Worm (Caenorhabditis elegans) whole organism, early embryonic: ENCODE measurements around the gene tag-131.

Experiments used
- B0310.2 ChIP-seq: sonication (generic microtip); optimal IDR thresholded peaks from 2 replicates; lab custom pipeline; 2016; ENCODE audit warnings: mild to moderate bottlenecking, missing genetic modification characterization, missing compliant biosample characterization
- F13C5.2 ChIP-seq: sonication (generic microtip); optimal IDR thresholded peaks from 2 replicates; lab custom pipeline; 2017; ENCODE audit warnings: mild to moderate bottlenecking, missing genetic modification characterization, inconsistent platforms, missing compliant biosample characterization
- aly-1 ChIP-seq: sonication (generic microtip); optimal IDR thresholded peaks from 2 replicates; lab custom pipeline; 2016; ENCODE audit warnings: missing genetic modification characterization, missing compliant biosample characterization
- ama-1 ChIP-seq: fragments of 150-350 bp; optimal IDR thresholded peaks from 2 replicates; lab custom pipeline; 2014
- ceh-13 ChIP-seq: fragments of 200-800 bp; sonication (Bioruptor generic); optimal IDR thresholded peaks from 2 replicates; lab custom pipeline; 2018; ENCODE audit warnings: mild to moderate bottlenecking, missing genetic modification characterization, missing compliant biosample characterization
- ceh-36 ChIP-seq: sonication (generic microtip); optimal IDR thresholded peaks from 2 replicates; lab custom pipeline; 2016; ENCODE audit warnings: missing genetic modification characterization, inconsistent platforms, missing compliant biosample characterization
- ets-7 ChIP-seq: sonication (generic microtip); optimal IDR thresholded peaks from 2 replicates; lab custom pipeline; 2016; ENCODE audit warnings: missing genotype, missing genetic modification characterization, missing compliant biosample characterization
- flt-1 ChIP-seq: fragments of 200-800 bp; sonication (Bioruptor generic); IDR thresholded peaks from 2 replicates; pipeline ENCODE4 v1.3.6; 2022; ENCODE audit warnings: missing genetic modification characterization, missing compliant biosample characterization
- hmbx-1 ChIP-seq: sonication (generic microtip); optimal IDR thresholded peaks from 2 replicates; lab custom pipeline; 2016; ENCODE audit warnings: mild to moderate bottlenecking, missing genetic modification characterization, missing compliant biosample characterization
- hmg-4 ChIP-seq: fragments of 200-800 bp; sonication (Bioruptor generic); optimal IDR thresholded peaks from 2 replicates; lab custom pipeline; 2018; ENCODE audit warnings: mild to moderate bottlenecking, missing genetic modification characterization, missing compliant biosample characterization
- hnd-1 ChIP-seq: sonication (generic microtip); optimal IDR thresholded peaks from 2 replicates; lab custom pipeline; 2016; ENCODE audit warnings: missing genetic modification characterization, missing compliant biosample characterization
- pes-1 ChIP-seq: fragments of 200-800 bp; sonication (Bioruptor generic); IDR thresholded peaks from 2 replicates; pipeline ENCODE4 v1.3.6; 2022; ENCODE audit warnings: missing genetic modification reagents, missing genetic modification characterization, missing compliant biosample characterization
- scrt-1 ChIP-seq: fragments of 200-800 bp; sonication (Bioruptor generic); IDR thresholded peaks from 2 replicates; pipeline ENCODE4 v1.3.6; 2022; ENCODE audit warnings: missing genetic modification characterization, missing compliant biosample characterization
- sea-1 ChIP-seq: fragments of 200-800 bp; sonication (Bioruptor generic); conservative IDR thresholded peaks from 2 replicates; pipeline ENCODE4 v1.3.6; 2022; ENCODE audit warnings: missing genetic modification characterization, missing compliant biosample characterization
- tbx-11 ChIP-seq: fragments of 200-800 bp; sonication (Bioruptor generic); IDR thresholded peaks from 2 replicates; pipeline ENCODE4 v1.3.6; 2022; ENCODE audit warnings: missing genetic modification characterization, missing compliant biosample characterization
- tbx-37 ChIP-seq: fragments of 200-800 bp; sonication (Bioruptor generic); conservative IDR thresholded peaks from 2 replicates; pipeline ENCODE4 v1.3.6; 2022; ENCODE audit warnings: missing genetic modification reagents, missing genetic modification characterization, missing compliant biosample characterization
- tra-4 ChIP-seq: sonication (generic microtip); optimal IDR thresholded peaks from 2 replicates; lab custom pipeline; 2017; ENCODE audit warnings: missing genetic modification characterization, missing compliant biosample characterization

The tag-131 gene

DNA sequence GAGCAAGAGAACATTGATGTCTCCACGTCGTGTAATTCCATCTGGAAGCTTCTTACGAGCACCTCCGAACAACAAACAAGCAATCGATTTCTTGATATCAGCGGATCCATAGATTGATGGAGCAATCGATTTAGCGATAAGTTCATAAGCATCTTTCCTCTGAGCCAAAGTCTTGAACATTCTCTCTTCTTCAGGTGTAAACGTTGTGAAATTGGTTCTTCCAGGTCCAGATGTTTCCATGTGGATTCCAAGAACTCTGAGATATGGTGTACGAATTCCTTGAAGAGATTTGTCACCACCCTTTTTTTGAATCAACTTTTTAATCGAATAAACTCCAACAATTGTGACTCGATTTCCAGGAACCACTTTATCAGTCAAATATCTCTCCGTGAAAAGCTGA lies 27.6 kb upstream of the tag-131 start:
- TF ChIP-seq hmbx-1 (tag; lab: Kevin White, UChicago) (no peak), tbx-37 (no peak), sea-1 (GFP tag; lab: Robert Waterston, UW) (no peak), flt-1 (GFP tag; lab: Robert Waterston, UW) (no peak), ets-7 (no peak), tbx-11 (GFP tag; lab: Robert Waterston, UW) (no peak), B0310.2 (tag; lab: Kevin White, UChicago) (no peak), scrt-1 (GFP tag; lab: Robert Waterston, UW) (no peak), tra-4 (no peak), ceh-36 (tag; lab: Kevin White, UChicago) (no peak), F13C5.2 (tag; lab: Kevin White, UChicago) (no peak), pes-1 (GFP tag; lab: Robert Waterston, UW) (no peak), aly-1 (tag; lab: Kevin White, UChicago) (no peak), ceh-13 (no peak), hnd-1 (tag; lab: Kevin White, UChicago) (no peak), hmg-4 (no peak), ama-1 (lab: Kevin White, UChicago) (no peak)

- TF ChIP-seq tbx-37: no peak
- no peak for TF ChIP-seq tbx-11 (GFP tag; lab: Robert Waterston, UW)
- TF ChIP-seq aly-1 (tag; lab: Kevin White, UChicago): no peak
- no peak for TF ChIP-seq ceh-36 (tag; lab: Kevin White, UChicago)
- no peak for TF ChIP-seq F13C5.2 (tag; lab: Kevin White, UChicago)
Observed at ce11 chrIII:4291216-4291691, 26.2 kb upstream of the tag-131 start, which contains the start of gene mcm-5. Gene mcm-5 (minus strand): TSS chrIII:4291266.

DNA sequence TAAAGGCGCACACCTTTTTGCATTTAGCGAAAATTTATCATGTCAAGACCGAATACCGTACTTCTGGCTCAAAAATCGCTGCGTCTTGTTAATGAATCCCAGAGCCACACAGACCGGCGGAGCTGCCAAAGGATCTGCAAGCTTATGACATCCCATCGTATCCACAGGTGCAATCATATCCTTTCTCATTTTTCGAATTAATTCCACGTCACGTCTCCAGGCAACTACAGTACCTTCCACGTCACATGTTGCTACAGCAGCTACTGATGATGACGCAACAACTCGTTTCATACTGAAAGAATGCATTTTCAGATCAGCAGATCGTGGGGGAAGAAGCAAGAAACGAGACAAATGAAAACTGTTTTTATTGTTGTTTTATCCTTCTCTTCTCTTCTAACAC lies 24.4 kb upstream of the tag-131 start, which contains the start of gene R10E4.6:
Gene R10E4.6 (plus strand): TSS at position 301 of the 400 bp plus-strand sequence.
- no peak for TF ChIP-seq ceh-36 (tag; lab: Kevin White, UChicago)
- TF ChIP-seq flt-1 (GFP tag; lab: Robert Waterston, UW): no peak
- TF ChIP-seq ets-7: no peak
- no peak for TF ChIP-seq B0310.2 (tag; lab: Kevin White, UChicago)

DNA sequence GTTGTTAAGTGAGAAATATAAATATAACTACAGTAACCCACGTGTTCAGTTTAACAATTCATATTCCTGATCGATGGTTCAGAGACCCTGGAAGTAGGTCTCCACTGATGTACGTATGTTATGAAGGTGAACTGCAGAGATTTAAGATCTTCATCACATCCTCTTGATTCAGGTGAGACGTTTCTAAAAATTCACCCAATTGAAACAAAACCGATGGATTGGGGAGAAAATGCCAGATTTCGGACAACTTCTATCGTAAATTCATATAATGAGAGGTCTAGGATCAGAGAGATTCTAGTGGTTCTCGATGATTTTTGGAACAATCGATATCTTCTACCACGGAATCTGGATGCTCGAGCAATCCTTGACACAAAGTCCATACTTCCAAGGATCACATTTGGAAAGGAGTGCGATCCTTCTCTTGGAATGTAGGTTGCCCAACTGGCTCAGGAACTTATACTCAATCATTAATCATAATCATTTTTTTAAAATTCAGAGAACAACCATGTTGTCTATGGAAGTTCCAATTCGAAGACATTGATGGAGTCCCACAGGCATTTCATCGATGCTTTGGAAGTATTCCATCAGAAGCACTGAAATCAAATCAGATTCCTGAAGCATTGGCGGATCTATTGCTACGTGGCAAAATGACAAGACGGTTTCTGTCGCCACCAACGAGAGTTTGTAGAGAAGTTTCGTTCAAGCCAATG lies 23.2 kb upstream of the tag-131 start, which contains the start of the genes nth-1 and R10E4.7:
Gene nth-1 (minus strand): TSS at position 101 of the 710 bp plus-strand sequence.
Gene R10E4.7 (plus strand): TSS at position 660 of the 710 bp plus-strand sequence.
- TF ChIP-seq hnd-1 (tag; lab: Kevin White, UChicago) (no peak), ceh-13 (no peak), sea-1 (GFP tag; lab: Robert Waterston, UW) (no peak), ets-7 (no peak), F13C5.2 (tag; lab: Kevin White, UChicago) (no peak), tbx-37 (no peak), hmg-4 (no peak), B0310.2 (tag; lab: Kevin White, UChicago) (no peak), aly-1 (tag; lab: Kevin White, UChicago) (no peak), flt-1 (GFP tag; lab: Robert Waterston, UW) (no peak), tra-4 (no peak), pes-1 (GFP tag; lab: Robert Waterston, UW) (no peak), scrt-1 (GFP tag; lab: Robert Waterston, UW) (no peak), tbx-11 (GFP tag; lab: Robert Waterston, UW) (no peak), ama-1 (lab: Kevin White, UChicago) (no peak), hmbx-1 (tag; lab: Kevin White, UChicago) (no peak)

DNA sequence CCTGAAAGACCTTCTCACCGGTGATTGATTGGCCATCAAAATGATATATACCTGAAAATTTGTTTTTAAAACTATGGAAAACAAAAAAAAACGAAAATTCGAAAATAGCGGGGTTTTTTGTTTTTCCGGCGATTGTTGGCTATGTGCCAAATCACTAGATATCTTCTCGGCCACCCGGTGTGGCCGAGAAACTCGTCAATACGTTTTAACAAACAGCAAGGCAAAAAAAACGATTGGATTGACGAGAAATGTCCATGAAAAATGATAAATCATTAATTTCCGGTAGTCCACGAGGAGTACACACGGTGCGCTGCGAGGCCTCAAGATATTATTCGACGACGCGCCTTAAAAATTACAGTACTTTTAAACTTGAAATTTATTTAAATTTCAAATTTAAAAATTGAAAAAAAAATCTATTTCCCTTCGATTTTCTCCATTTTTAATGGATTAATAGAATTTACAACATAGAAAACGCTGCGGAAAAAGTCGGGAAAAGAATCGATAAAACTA lies 16.5 kb upstream of the tag-131 start, which contains the start of gene R10E4.11:
Gene R10E4.11 (minus strand): TSS at position 51 of the 510 bp plus-strand sequence.
- TF ChIP-seq ets-7 (no peak), hmbx-1 (tag; lab: Kevin White, UChicago) (no peak), flt-1 (GFP tag; lab: Robert Waterston, UW) (no peak), ceh-13 (no peak), aly-1 (tag; lab: Kevin White, UChicago) (no peak), B0310.2 (tag; lab: Kevin White, UChicago) (no peak), F13C5.2 (tag; lab: Kevin White, UChicago) (no peak), tbx-37 (no peak), ceh-36 (tag; lab: Kevin White, UChicago) (no peak), hmg-4 (no peak), ama-1 (lab: Kevin White, UChicago) (no peak), tra-4 (no peak)

DNA sequence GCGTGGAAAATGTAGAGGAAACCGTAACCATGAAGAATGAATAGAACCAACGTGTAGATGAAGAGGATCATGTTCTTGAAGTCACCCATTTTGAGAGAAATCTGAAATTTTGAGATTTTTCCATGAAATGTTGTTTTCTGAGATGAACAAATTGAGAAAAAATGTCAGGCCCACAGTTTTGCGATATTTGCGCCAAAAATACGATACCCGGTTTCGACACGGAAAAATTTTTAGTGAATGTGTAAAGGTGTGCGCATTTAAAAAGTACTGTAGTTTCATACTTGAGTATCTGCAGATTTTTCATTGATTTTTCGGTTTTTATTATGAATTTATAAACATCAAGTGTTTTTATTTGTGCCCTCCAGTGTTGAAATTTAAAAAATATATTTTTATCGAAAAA lies 15.2 kb upstream of the tag-131 start, which contains the start of gene R10E4.9:
Gene R10E4.9 (minus strand): TSS at position 101 of the 400 bp plus-strand sequence.
- TF ChIP-seq tra-4: no peak
- TF ChIP-seq B0310.2 (tag; lab: Kevin White, UChicago): no peak
- TF ChIP-seq aly-1 (tag; lab: Kevin White, UChicago): no peak
- TF ChIP-seq flt-1 (GFP tag; lab: Robert Waterston, UW): no peak
- no peak for TF ChIP-seq ama-1 (lab: Kevin White, UChicago)
- no peak for TF ChIP-seq scrt-1 (GFP tag; lab: Robert Waterston, UW)
- TF ChIP-seq pes-1 (GFP tag; lab: Robert Waterston, UW): no peak
- TF ChIP-seq ceh-13: no peak
- TF ChIP-seq F13C5.2 (tag; lab: Kevin White, UChicago): no peak
- TF ChIP-seq tbx-37: no peak
- no peak for TF ChIP-seq sea-1 (GFP tag; lab: Robert Waterston, UW)

DNA sequence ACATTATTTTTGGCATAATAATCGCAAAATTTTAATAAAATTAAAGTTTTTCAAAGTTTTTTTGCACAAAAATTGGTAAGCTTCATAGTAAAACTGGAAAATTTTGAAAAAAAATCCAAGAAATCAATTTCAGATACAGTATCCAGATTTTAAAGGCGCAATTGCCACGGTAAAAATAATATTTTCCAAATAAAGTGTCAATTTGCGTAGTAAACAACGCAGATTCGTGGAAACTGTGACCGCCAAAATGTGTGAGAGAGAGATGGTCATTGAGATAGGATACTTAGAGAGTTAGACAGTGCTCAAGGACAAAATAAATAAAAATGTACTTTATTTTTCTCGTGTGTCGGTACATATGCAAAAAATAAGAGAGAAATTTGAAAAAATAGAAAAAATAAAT lies 14.7 kb upstream of the tag-131 start:
- no peak for TF ChIP-seq ceh-13
- TF ChIP-seq tbx-11 (GFP tag; lab: Robert Waterston, UW): no peak
- no peak for TF ChIP-seq ceh-36 (tag; lab: Kevin White, UChicago)
- TF ChIP-seq hnd-1 (tag; lab: Kevin White, UChicago): no peak
- no peak for TF ChIP-seq B0310.2 (tag; lab: Kevin White, UChicago)
- TF ChIP-seq sea-1 (GFP tag; lab: Robert Waterston, UW): no peak
- TF ChIP-seq pes-1 (GFP tag; lab: Robert Waterston, UW): no peak
- no peak for TF ChIP-seq hmg-4
- TF ChIP-seq flt-1 (GFP tag; lab: Robert Waterston, UW): no peak
- TF ChIP-seq F13C5.2 (tag; lab: Kevin White, UChicago): no peak
- no peak for TF ChIP-seq scrt-1 (GFP tag; lab: Robert Waterston, UW)
